Fruit fly (Drosophila melanogaster) whole organism, embryonic: ENCODE data around the gene tbrd-1.

ENCODE experiments used
- Atf3 ChIP-seq: fragments of 200-800 bp; sonication (Bioruptor generic); optimal IDR thresholded peaks from 3 replicates; lab custom pipeline; 2016; ENCODE audit warnings: missing biosample characterization, missing genetic modification characterization
- Awh ChIP-seq: fragments of 200-800 bp; sonication (Bioruptor generic); IDR thresholded peaks from 2 replicates; pipeline ENCODE4, ENCODE4 v1.3.6; 2022; ENCODE audit warnings: missing biosample characterization, missing genetic modification characterization
- Bgb ChIP-seq: fragments of 200-800 bp; sonication (Bioruptor generic); IDR thresholded peaks from 2 replicates; pipeline ENCODE4 v1.3.6; 2022; ENCODE audit warnings: missing biosample characterization, missing genetic modification characterization; ENCODE audit not compliant: partially characterized antibody
- CG10543 ChIP-seq: fragments of 200-800 bp; sonication (Bioruptor generic); optimal IDR thresholded peaks from 3 replicates; lab custom pipeline; 2017; ENCODE audit warnings: missing biosample characterization, mild to moderate bottlenecking, missing genetic modification characterization, moderate library complexity
- CG11247 ChIP-seq: fragments of 200-800 bp; sonication (Bioruptor generic); IDR thresholded peaks from 2 replicates; pipeline ENCODE4 v1.3.6; 2022; ENCODE audit warnings: missing biosample characterization, missing genetic modification characterization
- CG11560 ChIP-seq: fragments of 200-800 bp; sonication (Bioruptor generic); IDR thresholded peaks from 3 replicates; pipeline ENCODE4 v1.3.6; 2022; ENCODE audit warnings: missing biosample characterization, missing genetic modification characterization
- CG12071 ChIP-seq: fragments of 200-800 bp; sonication (Bioruptor generic); optimal IDR thresholded peaks from 3 replicates; lab custom pipeline; 2018; ENCODE audit warnings: missing biosample characterization, mild to moderate bottlenecking, missing genetic modification characterization
- CG12391 ChIP-seq: fragments of 200-800 bp; sonication (Bioruptor generic); optimal IDR thresholded peaks from 3 replicates; lab custom pipeline; 2018; ENCODE audit warnings: missing biosample characterization, mild to moderate bottlenecking, missing genetic modification characterization, moderate library complexity
- CG1603 ChIP-seq: fragments of 200-800 bp; sonication (Bioruptor generic); optimal IDR thresholded peaks from 2 replicates; lab custom pipeline; 2019; ENCODE audit warnings: missing biosample characterization, mild to moderate bottlenecking, missing genetic modification characterization, moderate library complexity
- CG18476 ChIP-seq: fragments of 200-800 bp; sonication (Bioruptor generic); optimal IDR thresholded peaks from 2 replicates; lab custom pipeline; 2016; ENCODE audit warnings: missing biosample characterization, mild to moderate bottlenecking, missing genetic modification characterization
- CG2678 ChIP-seq: fragments of 200-800 bp; sonication (Bioruptor generic); optimal IDR thresholded peaks from 3 replicates; lab custom pipeline; 2019; ENCODE audit warnings: missing biosample characterization, mild to moderate bottlenecking, missing genetic modification characterization, moderate library complexity
- CG30403 ChIP-seq: fragments of 200-800 bp; sonication (Bioruptor generic); optimal IDR thresholded peaks from 3 replicates; lab custom pipeline; 2016; ENCODE audit warnings: missing biosample characterization, missing genetic modification characterization
- CG4328 ChIP-seq: fragments of 200-800 bp; sonication (Bioruptor generic); optimal IDR thresholded peaks from 3 replicates; lab custom pipeline; 2017; ENCODE audit warnings: missing biosample characterization, missing genetic modification reagents, missing genetic modification characterization
- CG4617 ChIP-seq: fragments of 200-800 bp; sonication (Bioruptor generic); optimal IDR thresholded peaks from 3 replicates; lab custom pipeline; 2016; ENCODE audit warnings: missing biosample characterization, missing genetic modification characterization, borderline replicate concordance
- CG5180 ChIP-seq: fragments of 200-800 bp; sonication (Bioruptor generic); optimal IDR thresholded peaks from 3 replicates; lab custom pipeline; 2017; ENCODE audit warnings: missing biosample characterization, missing genetic modification characterization, mild to moderate bottlenecking, moderate library complexity, missing genetic modification reagents
- CG6272 ChIP-seq: fragments of 200-800 bp; sonication (Bioruptor generic); IDR thresholded peaks from 2 replicates; pipeline ENCODE4 v1.3.6; 2022; ENCODE audit warnings: missing biosample characterization, missing genetic modification characterization
- CG6854 ChIP-seq: fragments of 200-800 bp; sonication (Bioruptor generic); optimal IDR thresholded peaks from 3 replicates; lab custom pipeline; 2017; ENCODE audit warnings: missing biosample characterization, mild to moderate bottlenecking, missing genetic modification characterization
- CG7556 ChIP-seq: fragments of 200-800 bp; sonication (Bioruptor generic); optimal IDR thresholded peaks from 2 replicates; lab custom pipeline; 2017; ENCODE audit warnings: missing biosample characterization, mild to moderate bottlenecking, missing genetic modification characterization
- CG8765 ChIP-seq: fragments of 200-800 bp; sonication (Bioruptor generic); IDR thresholded peaks from 2 replicates; pipeline ENCODE4 v1.3.6; 2022; ENCODE audit warnings: missing biosample characterization, missing genetic modification characterization
- CG8924 ChIP-seq: fragments of 200-800 bp; optimal IDR thresholded peaks from 3 replicates; lab custom pipeline; 2019; ENCODE audit warnings: missing biosample characterization, mild to moderate bottlenecking, missing genetic modification characterization, moderate library complexity
- CG9817 ChIP-seq: fragments of 200-800 bp; sonication (Bioruptor generic); optimal IDR thresholded peaks from 2 replicates; lab custom pipeline; 2018; ENCODE audit warnings: missing biosample characterization, mild to moderate bottlenecking, missing genetic modification characterization, moderate library complexity
- D19B ChIP-seq: fragments of 200-800 bp; sonication (Bioruptor generic); optimal IDR thresholded peaks from 2 replicates; lab custom pipeline; 2017; ENCODE audit warnings: missing biosample characterization, mild to moderate bottlenecking, missing genetic modification characterization
- Dad ChIP-seq: fragments of 200-800 bp; sonication (Bioruptor generic); optimal IDR thresholded peaks from 3 replicates; lab custom pipeline; 2016; ENCODE audit warnings: missing biosample characterization, missing genetic modification characterization
- Dll ChIP-seq: fragments of 200-800 bp; sonication (Bioruptor generic); IDR thresholded peaks from 4 replicates; pipeline ENCODE4 v1.3.6; 2022; ENCODE audit warnings: missing biosample characterization, missing genetic modification characterization; ENCODE audit not compliant: partially characterized antibody
- E2f2 ChIP-seq: fragments of 200-800 bp; sonication (Bioruptor generic); IDR thresholded peaks from 2 replicates; pipeline ENCODE4 v1.3.6; 2022; ENCODE audit warnings: missing biosample characterization, missing genetic modification characterization
- GATAe ChIP-seq: fragments of 200-800 bp; sonication (Bioruptor generic); conservative IDR thresholded peaks from 2 replicates; pipeline ENCODE4 v1.3.6; 2022; ENCODE audit warnings: missing biosample characterization, missing genetic modification characterization
- Hand ChIP-seq: fragments of 200-800 bp; sonication (Bioruptor generic); optimal IDR thresholded peaks from 2 replicates; lab custom pipeline; 2017; ENCODE audit warnings: mild to moderate bottlenecking, missing biosample characterization, missing genetic modification reagents, missing genetic modification characterization
- Hr3 ChIP-seq: fragments of 200-800 bp; sonication (Bioruptor generic); optimal IDR thresholded peaks from 3 replicates; lab custom pipeline; 2016; ENCODE audit warnings: missing biosample characterization, missing genetic modification characterization
- Hr78 ChIP-seq, 2 experiments: fragments of 200-800 bp in 1 of 2; fragments of >200 bp in 1 of 2; sonication (Bioruptor generic) in 1 of 2; optimal IDR thresholded peaks; 2 replicates each; lab custom pipeline; 2017 to 2019; ENCODE audit warnings: missing biosample characterization in 2 of 2, missing genetic modification characterization in 2 of 2, mild to moderate bottlenecking in 1 of 2, moderate library complexity in 1 of 2
- NK7.1 ChIP-seq: fragments of 200-800 bp; sonication (Bioruptor generic); optimal IDR thresholded peaks from 3 replicates; lab custom pipeline; 2016; ENCODE audit warnings: missing biosample characterization, missing genetic modification characterization
- Poxn ChIP-seq: fragments of 200-800 bp; sonication (Bioruptor generic); IDR thresholded peaks from 2 replicates; pipeline ENCODE4 v1.3.6; 2022; ENCODE audit warnings: missing biosample characterization, missing genetic modification characterization
- al ChIP-seq: fragments of 200-800 bp; sonication (Bioruptor generic); IDR thresholded peaks from 2 replicates; pipeline ENCODE4 v1.3.6; 2022; ENCODE audit warnings: missing biosample characterization, missing genetic modification characterization
- ara ChIP-seq: fragments of 200-800 bp; sonication (Bioruptor generic); IDR thresholded peaks from 2 replicates; pipeline ENCODE4 v1.3.6; 2022; ENCODE audit warnings: missing biosample characterization, missing genetic modification characterization
- ato ChIP-seq: fragments of 200-800 bp; sonication (Bioruptor generic); IDR thresholded peaks from 2 replicates; pipeline ENCODE4 v1.3.6; 2022; ENCODE audit warnings: missing biosample characterization, missing genetic modification characterization; ENCODE audit not compliant: partially characterized antibody
- bowl ChIP-seq: fragments of 200-800 bp; sonication (Bioruptor generic); IDR thresholded peaks from 2 replicates; pipeline ENCODE4 v1.3.6; 2022; ENCODE audit warnings: missing biosample characterization, missing genetic modification characterization
- cg ChIP-seq: fragments of 200-800 bp; sonication (Bioruptor generic); optimal IDR thresholded peaks from 3 replicates; lab custom pipeline; 2019; ENCODE audit warnings: missing biosample characterization, mild to moderate bottlenecking, missing genetic modification characterization, moderate library complexity
- chm ChIP-seq: fragments of 200-800 bp; sonication (Bioruptor generic); IDR thresholded peaks from 2 replicates; pipeline ENCODE4 v1.3.6; 2022; ENCODE audit warnings: missing biosample characterization, missing genetic modification characterization
- exex ChIP-seq: fragments of 200-800 bp; sonication (Bioruptor generic); optimal IDR thresholded peaks from 4 replicates; lab custom pipeline; 2018; ENCODE audit warnings: missing biosample characterization, mild to moderate bottlenecking, missing genetic modification characterization, moderate library complexity
- eyg ChIP-seq: fragments of 200-800 bp; sonication (Bioruptor generic); optimal IDR thresholded peaks from 3 replicates; lab custom pipeline; 2016; ENCODE audit warnings: missing biosample characterization, missing genetic modification characterization
- her ChIP-seq: fragments of 200-800 bp; sonication (Bioruptor generic); optimal IDR thresholded peaks from 2 replicates; lab custom pipeline; 2016; ENCODE audit warnings: missing biosample characterization, missing genetic modification characterization
- lilli ChIP-seq: fragments of 200-800 bp; sonication (Bioruptor generic); optimal IDR thresholded peaks from 3 replicates; lab custom pipeline; 2016; ENCODE audit warnings: missing biosample characterization, missing genetic modification characterization
- pho ChIP-seq: fragments of 200-800 bp; sonication (Bioruptor generic); optimal IDR thresholded peaks from 2 replicates; lab custom pipeline; 2016; ENCODE audit warnings: missing biosample characterization, missing genetic modification characterization
- pros ChIP-seq: fragments of 200-800 bp; sonication (Bioruptor generic); optimal IDR thresholded peaks from 3 replicates; lab custom pipeline; 2019; ENCODE audit warnings: missing biosample characterization, mild to moderate bottlenecking, missing genetic modification characterization, moderate library complexity
- sqz ChIP-seq: fragments of 200-800 bp; sonication (Bioruptor generic); optimal IDR thresholded peaks from 3 replicates; lab custom pipeline; 2018; ENCODE audit warnings: missing biosample characterization, mild to moderate bottlenecking, missing genetic modification characterization
- sug ChIP-seq: fragments of 200-800 bp; optimal IDR thresholded peaks from 2 replicates; lab custom pipeline; 2019; ENCODE audit warnings: missing biosample characterization, mild to moderate bottlenecking, missing genetic modification characterization, moderate library complexity
- zen2 ChIP-seq: fragments of 200-800 bp; sonication (Bioruptor generic); IDR thresholded peaks from 3 replicates; pipeline ENCODE4 v1.3.6; 2022; ENCODE audit warnings: missing biosample characterization, missing genetic modification characterization; ENCODE audit not compliant: partially characterized antibody

tbrd-1 gene

DNA sequence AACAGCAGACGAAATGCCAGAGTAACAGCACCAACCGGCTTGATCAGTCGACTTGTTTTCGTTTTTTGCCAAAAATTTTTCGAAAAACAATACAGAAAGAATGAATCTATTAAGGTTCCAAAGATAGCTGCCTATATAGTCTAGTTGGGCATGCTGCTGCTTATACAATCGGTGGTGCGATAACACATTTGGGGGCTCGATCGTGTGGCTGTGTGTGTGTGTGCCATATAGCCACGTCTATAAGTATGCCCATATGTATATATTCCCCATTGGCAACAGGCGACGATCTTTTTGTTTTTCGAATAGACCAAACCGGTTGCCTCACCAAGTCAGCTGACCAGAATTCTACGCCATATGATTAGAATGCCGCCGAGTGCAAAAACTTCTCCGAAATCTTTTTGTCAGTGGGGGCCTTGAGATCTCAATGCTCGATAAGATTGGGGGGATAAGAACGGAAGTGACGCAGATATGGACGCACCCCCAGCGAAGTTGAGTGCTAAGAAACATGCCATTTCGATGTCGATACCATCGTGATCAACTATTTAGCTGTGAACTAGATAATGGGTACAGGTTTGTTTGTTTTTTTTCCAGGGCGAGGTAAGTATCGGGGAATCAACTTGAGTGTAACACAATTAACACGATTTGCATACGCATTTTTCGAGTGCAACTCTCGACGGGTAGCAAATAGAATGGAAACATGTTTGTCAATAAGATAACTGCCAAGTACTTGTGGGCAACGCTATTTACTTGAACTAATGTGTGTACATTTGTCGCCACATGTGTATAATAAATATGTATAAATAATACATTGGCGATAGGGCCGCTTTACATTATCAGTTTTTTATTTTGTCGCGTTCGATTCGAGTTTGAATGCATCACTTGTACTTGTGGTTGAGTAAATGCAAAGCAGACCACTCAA is 46.8 kb upstream of the tbrd-1 start (continued):
- TF ChIP-seq ato (no peak), CG12391 (tag; lab: Kevin White, UChicago) (peak; percentile 63)

DNA sequence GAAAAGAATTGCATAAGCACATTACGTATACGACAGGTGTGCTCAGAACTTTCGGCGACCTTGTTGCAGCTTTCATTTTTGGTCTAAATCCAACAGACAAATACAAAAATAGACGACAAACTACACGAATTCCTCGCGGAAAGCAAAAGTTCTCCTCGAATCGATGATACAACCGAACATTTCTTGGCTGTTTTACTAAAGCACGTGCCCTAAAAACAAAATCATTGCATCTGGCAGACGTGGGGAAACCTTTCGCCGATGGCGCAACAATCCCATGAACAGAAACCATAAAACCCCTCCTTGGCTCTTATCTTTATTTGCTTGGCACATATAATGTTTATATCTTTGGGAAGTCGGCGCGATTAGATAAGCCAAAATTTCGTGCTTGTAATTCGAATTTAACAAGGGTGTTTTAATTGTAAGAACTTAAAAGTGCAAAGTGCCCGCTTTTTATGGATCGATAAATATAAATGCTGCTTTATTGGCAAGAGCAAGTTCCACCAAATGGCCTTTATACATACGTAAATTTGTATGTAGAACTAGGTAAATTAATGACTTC is 45.3 kb upstream of the tbrd-1 start:
- TF ChIP-seq GATAe (GFP tag; lab: Robert Waterston, UW) = peak; percentile 25; the same call in 1 of the 2 replicates
- no peak for TF ChIP-seq CG4328 (GFP tag; lab: Kevin White, UChicago)
- TF ChIP-seq CG12071 (GFP tag; lab: Kevin White, UChicago) = peak; percentile 19
- TF ChIP-seq CG1603 (tag; lab: Kevin White, UChicago) = no peak
- peak; percentile 88 for TF ChIP-seq exex
- TF ChIP-seq NK7.1 = no peak
- TF ChIP-seq CG8924 (tag; lab: Kevin White, UChicago) = no peak
- TF ChIP-seq Hr3 (GFP tag; lab: Kevin White, UChicago) = no peak
- TF ChIP-seq CG4617 (GFP tag; lab: Kevin White, UChicago) = no peak
- TF ChIP-seq sug = peak; percentile 62
- no peak for TF ChIP-seq al (GFP tag; lab: Robert Waterston, UW)
- TF ChIP-seq CG6272 = no peak
- TF ChIP-seq CG9817 (tag; lab: Kevin White, UChicago) = no peak
- no peak for TF ChIP-seq Hr78 (GFP tag; optimal IDR thresholded peaks at IDR 0.05; lab: Kevin White, UChicago)
- TF ChIP-seq her (GFP tag; lab: Kevin White, UChicago) = no peak
- peak; percentile 3 for TF ChIP-seq CG2678 (tag; lab: Kevin White, UChicago)
- no peak for TF ChIP-seq CG11560 (tag; lab: Robert Waterston, UW)
- no peak for TF ChIP-seq pho (GFP tag; lab: Kevin White, UChicago)
- TF ChIP-seq Dad (GFP tag; lab: Kevin White, UChicago) = no peak
- peak; percentile 52 for TF ChIP-seq pros (GFP tag; lab: Kevin White, UChicago)
- TF ChIP-seq CG7556 (GFP tag; lab: Kevin White, UChicago) = no peak
- TF ChIP-seq sqz (GFP tag; lab: Kevin White, UChicago) = no peak
- TF ChIP-seq eyg = no peak
- TF ChIP-seq CG10543 (GFP tag; lab: Kevin White, UChicago) = peak; percentile 34
- TF ChIP-seq Bgb (GFP tag; lab: Robert Waterston, UW) = no peak
- TF ChIP-seq lilli (GFP tag; lab: Kevin White, UChicago) = no peak
- no peak for TF ChIP-seq Awh (GFP tag; lab: Robert Waterston, UW)
- no peak for TF ChIP-seq cg (GFP tag; lab: Kevin White, UChicago)
- no peak for TF ChIP-seq CG30403
- TF ChIP-seq CG5180 (GFP tag; lab: Kevin White, UChicago) = peak; percentile 1
- TF ChIP-seq Dll = no peak
- no peak for TF ChIP-seq CG8765 (GFP tag; lab: Robert Waterston, UW)
- no peak for TF ChIP-seq ara
- TF ChIP-seq CG18476 (GFP tag; lab: Kevin White, UChicago) = no peak
- peak; percentile 27 for TF ChIP-seq CG6854 (GFP tag; lab: Kevin White, UChicago)
- no peak for TF ChIP-seq Atf3 (GFP tag; lab: Kevin White, UChicago)
- peak; percentile 13; the same call in 1 of the 2 replicates for TF ChIP-seq E2f2
- no peak for TF ChIP-seq zen2 (GFP tag; lab: Robert Waterston, UW)
- TF ChIP-seq D19B = no peak
- TF ChIP-seq CG11247 (GFP tag; lab: Robert Waterston, UW) = no peak
- 0 out of 2 replicates have a peak, but pooled peaks have one; percentile 12 for TF ChIP-seq chm (GFP tag; lab: Robert Waterston, UW)
- no peak for TF ChIP-seq Hand (GFP tag; lab: Kevin White, UChicago)
- TF ChIP-seq Poxn = no peak
- TF ChIP-seq bowl = no peak
